Fruit fly (Drosophila melanogaster) whole organism, embryonic: Measurements from ENCODE around the gene Ugt35A1.
A peak's percentile ranks its signal among the peaks of the same experiment; 100 is the strongest.

Source experiments
- Atf3 ChIP-seq: fragments of 200-800 bp; sonication (Bioruptor generic); optimal IDR thresholded peaks from 3 replicates; lab custom pipeline; 2016; ENCODE audit warnings: missing biosample characterization, missing genetic modification characterization
- B-H2 ChIP-seq: fragments of 200-800 bp; sonication (Bioruptor generic); optimal IDR thresholded peaks from 2 replicates; lab custom pipeline; 2018; ENCODE audit warnings: missing biosample characterization, mild to moderate bottlenecking, missing genetic modification characterization
- Bdp1 ChIP-seq: fragments of 200-800 bp; sonication (Bioruptor generic); optimal IDR thresholded peaks from 3 replicates; lab custom pipeline; 2016; ENCODE audit warnings: missing biosample characterization, missing genetic modification characterization
- CG10274 ChIP-seq: fragments of 200-800 bp; sonication (Bioruptor generic); optimal IDR thresholded peaks from 3 replicates; lab custom pipeline; 2017; ENCODE audit warnings: missing biosample characterization, mild to moderate bottlenecking, missing genetic modification characterization
- CG10565 ChIP-seq: fragments of 200-800 bp; sonication (Bioruptor generic); optimal IDR thresholded peaks from 3 replicates; lab custom pipeline; 2016; ENCODE audit warnings: missing biosample characterization, mild to moderate bottlenecking, missing genetic modification characterization
- CG13296 ChIP-seq: fragments of 200-800 bp; sonication (Bioruptor generic); optimal IDR thresholded peaks from 3 replicates; lab custom pipeline; 2018; ENCODE audit warnings: missing biosample characterization, mild to moderate bottlenecking, missing genetic modification characterization
- CG17385 ChIP-seq: fragments of 200-800 bp; sonication (Bioruptor generic); optimal IDR thresholded peaks from 3 replicates; lab custom pipeline; 2018; ENCODE audit warnings: missing biosample characterization, mild to moderate bottlenecking, missing genetic modification characterization
- CG18476 ChIP-seq: fragments of 200-800 bp; sonication (Bioruptor generic); optimal IDR thresholded peaks from 2 replicates; lab custom pipeline; 2016; ENCODE audit warnings: missing biosample characterization, mild to moderate bottlenecking, missing genetic modification characterization
- CG31365 ChIP-seq: fragments of 200-800 bp; sonication (Bioruptor generic); optimal IDR thresholded peaks from 2 replicates; lab custom pipeline; 2018; ENCODE audit warnings: missing biosample characterization, mild to moderate bottlenecking, missing genetic modification characterization
- CG3407 ChIP-seq: fragments of 200-800 bp; sonication (Bioruptor generic); optimal IDR thresholded peaks from 2 replicates; lab custom pipeline; 2018; ENCODE audit warnings: missing biosample characterization, mild to moderate bottlenecking, missing genetic modification characterization
- CG3726 ChIP-seq: fragments of 200-800 bp; sonication (Bioruptor generic); IDR thresholded peaks from 3 replicates; pipeline ENCODE4, ENCODE4 v1.3.6; 2022; ENCODE audit warnings: missing biosample characterization, missing genetic modification characterization
- CG4328 ChIP-seq: fragments of 200-800 bp; sonication (Bioruptor generic); optimal IDR thresholded peaks from 3 replicates; lab custom pipeline; 2017; ENCODE audit warnings: missing biosample characterization, missing genetic modification reagents, missing genetic modification characterization
- CG6654 ChIP-seq: fragments of 200-800 bp; sonication (Bioruptor generic); optimal IDR thresholded peaks from 2 replicates; lab custom pipeline; 2017; ENCODE audit warnings: missing biosample characterization, mild to moderate bottlenecking, missing genetic modification characterization
- CG7372 ChIP-seq: fragments of 200-800 bp; sonication (Bioruptor generic); IDR thresholded peaks from 2 replicates; pipeline ENCODE4 v1.3.6; 2022; ENCODE audit warnings: missing biosample characterization, missing genetic modification characterization
- CG7963 ChIP-seq: fragments of 200-800 bp; sonication (Bioruptor generic); IDR thresholded peaks from 3 replicates; pipeline ENCODE4 v1.3.6; 2022; ENCODE audit warnings: missing biosample characterization, missing genetic modification characterization; ENCODE audit not compliant: partially characterized antibody
- CG8089 ChIP-seq: fragments of 200-800 bp; sonication (Bioruptor generic); optimal IDR thresholded peaks from 3 replicates; lab custom pipeline; 2016; ENCODE audit warnings: missing biosample characterization, missing genetic modification characterization
- CG9437 ChIP-seq: fragments of 200-800 bp; sonication (Bioruptor generic); optimal IDR thresholded peaks from 2 replicates; lab custom pipeline; 2018; ENCODE audit warnings: missing biosample characterization, mild to moderate bottlenecking, missing genetic modification characterization
- CG9797 ChIP-seq: fragments of 200-800 bp; sonication (Bioruptor generic); optimal IDR thresholded peaks from 3 replicates; lab custom pipeline; 2018; ENCODE audit warnings: missing biosample characterization, mild to moderate bottlenecking, missing genetic modification characterization
- CG9876 ChIP-seq: fragments of 200-800 bp; sonication (Bioruptor generic); optimal IDR thresholded peaks from 2 replicates; lab custom pipeline; 2016; ENCODE audit warnings: missing biosample characterization, missing genetic modification characterization
- CTCF ChIP-seq: fragments of 200-800 bp; sonication (Bioruptor generic); optimal IDR thresholded peaks from 2 replicates; lab custom pipeline; 2017; ENCODE audit warnings: missing biosample characterization, mild to moderate bottlenecking, missing genetic modification characterization, moderate library complexity
- CoRest ChIP-seq: fragments of 200-800 bp; sonication (Bioruptor generic); optimal IDR thresholded peaks from 3 replicates; lab custom pipeline; 2018; ENCODE audit warnings: missing biosample characterization, mild to moderate bottlenecking, missing genetic modification characterization, moderate library complexity
- Dad ChIP-seq: fragments of 200-800 bp; sonication (Bioruptor generic); optimal IDR thresholded peaks from 3 replicates; lab custom pipeline; 2016; ENCODE audit warnings: missing biosample characterization, missing genetic modification characterization
- Dek ChIP-seq: fragments of 200-800 bp; sonication (Bioruptor generic); optimal IDR thresholded peaks from 3 replicates; lab custom pipeline; 2019; ENCODE audit warnings: missing biosample characterization, mild to moderate bottlenecking, missing genetic modification characterization, moderate library complexity
- Eip74EF ChIP-seq, 2 experiments: fragments of 200-800 bp in 1 of 2; fragments of >200 bp in 1 of 2; sonication (Bioruptor generic) in 1 of 2; optimal IDR thresholded peaks; 2 replicates each; lab custom pipeline; 2017 to 2019; ENCODE audit warnings: missing biosample characterization in 2 of 2, missing genetic modification characterization in 2 of 2, mild to moderate bottlenecking in 1 of 2, moderate library complexity in 1 of 2
- Elba2 ChIP-seq: fragments of 200-800 bp; sonication (Bioruptor generic); optimal IDR thresholded peaks from 3 replicates; lab custom pipeline; 2016; ENCODE audit warnings: missing biosample characterization, missing genetic modification characterization
- Ets97D ChIP-seq: fragments of 200-800 bp; sonication (Bioruptor generic); optimal IDR thresholded peaks from 3 replicates; lab custom pipeline; 2016; ENCODE audit warnings: missing biosample characterization, missing genetic modification characterization
- HmgD ChIP-seq: fragments of 200-800 bp; sonication (Bioruptor generic); optimal IDR thresholded peaks from 3 replicates; lab custom pipeline; 2016; ENCODE audit warnings: missing biosample characterization, missing genetic modification characterization
- Hr39 ChIP-seq: fragments of >200 bp; optimal IDR thresholded peaks from 2 replicates; lab custom pipeline; 2017
- NC2α ChIP-seq: fragments of 200-800 bp; sonication (Bioruptor generic); optimal IDR thresholded peaks from 2 replicates; lab custom pipeline; 2016; ENCODE audit warnings: missing biosample characterization, missing genetic modification characterization
- Neu2 ChIP-seq: fragments of 200-800 bp; sonication (Bioruptor generic); optimal IDR thresholded peaks from 3 replicates; lab custom pipeline; 2016; ENCODE audit warnings: missing biosample characterization, missing genetic modification characterization, borderline replicate concordance
- Nf-YA ChIP-seq: fragments of 200-800 bp; sonication (Bioruptor generic); IDR thresholded peaks from 2 replicates; pipeline ENCODE4 v1.3.6; 2022; ENCODE audit warnings: missing biosample characterization, missing genetic modification characterization
- Nf-YC ChIP-seq: fragments of 200-800 bp; optimal IDR thresholded peaks from 3 replicates; lab custom pipeline; 2019; ENCODE audit warnings: missing biosample characterization, mild to moderate bottlenecking, missing genetic modification characterization, moderate library complexity
- NfI ChIP-seq: fragments of 200-800 bp; sonication (Bioruptor generic); optimal IDR thresholded peaks from 3 replicates; lab custom pipeline; 2018; ENCODE audit warnings: missing biosample characterization, mild to moderate bottlenecking, missing genetic modification characterization, moderate library complexity
- Optix ChIP-seq: fragments of 200-800 bp; sonication (Bioruptor generic); IDR thresholded peaks from 3 replicates; pipeline ENCODE4 v1.3.6; 2022; ENCODE audit warnings: missing biosample characterization, missing genetic modification characterization
- Ravus ChIP-seq: fragments of 200-800 bp; sonication (Bioruptor generic); IDR thresholded peaks from 2 replicates; pipeline ENCODE4 v1.3.6; 2022; ENCODE audit warnings: missing biosample characterization, missing genetic modification characterization
- ase ChIP-seq: fragments of 200-800 bp; sonication (Bioruptor generic); IDR thresholded peaks from 3 replicates; pipeline ENCODE4 v1.3.6; 2022; ENCODE audit warnings: missing biosample characterization, missing genetic modification characterization
- crp ChIP-seq, 2 experiments: fragments of 200-800 bp; sonication (Bioruptor generic); optimal IDR thresholded peaks; 2 replicates in 1 of 2; 3 replicates in 1 of 2; lab custom pipeline; 2017; ENCODE audit warnings: missing biosample characterization in 2 of 2, missing genetic modification characterization in 2 of 2, mild to moderate bottlenecking in 1 of 2, moderate library complexity in 1 of 2
- ems ChIP-seq: fragments of 200-800 bp; sonication (Bioruptor generic); optimal IDR thresholded peaks from 3 replicates; lab custom pipeline; 2016; ENCODE audit warnings: missing biosample characterization, missing genetic modification characterization
- ewg ChIP-seq: fragments of 200-800 bp; sonication (Bioruptor generic); optimal IDR thresholded peaks from 3 replicates; lab custom pipeline; 2017; ENCODE audit warnings: mild to moderate bottlenecking, missing biosample characterization, missing genetic modification reagents, missing genetic modification characterization
- exex ChIP-seq: fragments of 200-800 bp; sonication (Bioruptor generic); optimal IDR thresholded peaks from 4 replicates; lab custom pipeline; 2018; ENCODE audit warnings: missing biosample characterization, mild to moderate bottlenecking, missing genetic modification characterization, moderate library complexity
- fd102C ChIP-seq: fragments of 200-800 bp; sonication (Bioruptor generic); optimal IDR thresholded peaks from 2 replicates; lab custom pipeline; 2018; ENCODE audit warnings: missing biosample characterization, mild to moderate bottlenecking, missing genetic modification characterization, moderate library complexity
- gcm ChIP-seq: fragments of 200-800 bp; sonication (Bioruptor generic); optimal IDR thresholded peaks from 2 replicates; lab custom pipeline; 2019; ENCODE audit warnings: missing biosample characterization, mild to moderate bottlenecking, missing genetic modification characterization, moderate library complexity
- h ChIP-seq: fragments of >200 bp; optimal IDR thresholded peaks from 2 replicates; lab custom pipeline; 2017
- ham ChIP-seq: fragments of 200-800 bp; sonication (Bioruptor generic); IDR thresholded peaks from 2 replicates; pipeline ENCODE4 v1.3.6; 2022; ENCODE audit warnings: missing biosample characterization, missing genetic modification characterization
- ind ChIP-seq: fragments of 200-800 bp; sonication (Bioruptor generic); optimal IDR thresholded peaks from 3 replicates; lab custom pipeline; 2016; ENCODE audit warnings: missing biosample characterization, missing genetic modification characterization
- jing ChIP-seq: fragments of 200-800 bp; sonication (Bioruptor generic); optimal IDR thresholded peaks from 2 replicates; lab custom pipeline; 2018; ENCODE audit warnings: missing biosample characterization, mild to moderate bottlenecking, missing genetic modification characterization
- lbe ChIP-seq: fragments of 200-800 bp; sonication (Bioruptor generic); optimal IDR thresholded peaks from 2 replicates; lab custom pipeline; 2016; ENCODE audit warnings: missing biosample characterization, mild to moderate bottlenecking, missing genetic modification characterization
- lola ChIP-seq, 3 experiments: fragments of >200 bp in 2 of 3; fragments of 200-800 bp in 1 of 3; sonication (Bioruptor generic) in 1 of 3; optimal IDR thresholded peaks; 2 replicates each; lab custom pipeline; 2017 to 2019; ENCODE audit warnings: missing biosample characterization in 3 of 3, missing genetic modification characterization in 3 of 3, mild to moderate bottlenecking in 1 of 3, moderate library complexity in 1 of 3
- odd ChIP-seq: fragments of 200-800 bp; sonication (Bioruptor generic); optimal IDR thresholded peaks from 2 replicates; lab custom pipeline; 2017; ENCODE audit warnings: missing biosample characterization, mild to moderate bottlenecking, missing genetic modification characterization
- pita ChIP-seq: fragments of 200-800 bp; sonication (Bioruptor generic); optimal IDR thresholded peaks from 2 replicates; lab custom pipeline; 2017; ENCODE audit warnings: missing biosample characterization, mild to moderate bottlenecking, missing genetic modification characterization
- pnt ChIP-seq: fragments of 200-800 bp; sonication (Bioruptor generic); optimal IDR thresholded peaks from 3 replicates; lab custom pipeline; 2016; ENCODE audit warnings: missing biosample characterization, missing genetic modification characterization
- psq ChIP-seq: fragments of 200-800 bp; sonication (Bioruptor generic); optimal IDR thresholded peaks from 2 replicates; lab custom pipeline; 2017; ENCODE audit warnings: missing biosample characterization, missing genetic modification characterization
- salm ChIP-seq: fragments of 200-800 bp; sonication (Bioruptor generic); optimal IDR thresholded peaks from 2 replicates; lab custom pipeline; 2018; ENCODE audit warnings: missing biosample characterization, mild to moderate bottlenecking, missing genetic modification characterization

Gene Ugt35A1

DNA sequence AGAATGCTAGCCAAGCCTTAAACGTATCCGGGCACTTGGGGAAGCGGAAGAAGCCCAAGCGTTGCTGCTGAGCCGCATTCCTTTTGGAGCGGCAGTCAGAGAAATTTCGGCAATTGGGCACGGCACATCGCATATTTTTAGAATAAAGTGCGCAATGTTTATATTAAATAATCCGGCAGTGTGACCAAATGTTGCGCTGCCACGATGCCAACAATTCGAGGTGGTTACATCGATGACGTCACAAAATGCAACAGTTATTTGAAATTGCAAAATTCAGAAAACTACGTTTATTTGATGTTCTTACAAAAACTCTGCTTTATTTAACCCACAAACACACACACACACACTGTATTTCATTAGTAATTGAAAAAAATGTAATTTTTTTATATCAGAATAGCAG is 47.4 kb upstream of the Ugt35A1 start, which contains the start of gene CG6689 (continued):
- TF ChIP-seq Ravus (GFP tag; lab: Robert Waterston, UW) (no peak), psq (no peak), Eip74EF (GFP tag; optimal IDR thresholded peaks at IDR 0.05; lab: Kevin White, UChicago) (no peak), CG13296 (peak; percentile 15), CoRest (tag; lab: Kevin White, UChicago) (peak; percentile 21), CG8089 (GFP tag; lab: Kevin White, UChicago) (no peak), ham (no peak), gcm (GFP tag; lab: Kevin White, UChicago) (no peak), Neu2 (no peak), Nf-YA (GFP tag; lab: Robert Waterston, UW) (no peak), Nf-YC (tag; lab: Kevin White, UChicago) (peak; percentile 5), Elba2 (GFP tag; lab: Kevin White, UChicago) (peak; percentile 48), h (no peak), CG9797 (GFP tag; lab: Kevin White, UChicago) (peak; percentile 88), CTCF (GFP tag; lab: Kevin White, UChicago) (peak; percentile 12), CG17385 (GFP tag; lab: Kevin White, UChicago) (no peak), ewg (peak; percentile 37), fd102C (GFP tag; lab: Kevin White, UChicago) (no peak), crp (GFP tag; optimal IDR thresholded peaks at IDR 0.05; lab: Kevin White, UChicago) (no peak), lbe (GFP tag; lab: Kevin White, UChicago) (no peak), CG10565 (GFP tag; lab: Kevin White, UChicago) (no peak), Optix (GFP tag; lab: Robert Waterston, UW) (no peak), exex (no peak), Bdp1 (no peak), CG3726 (no peak), CG3407 (GFP tag; lab: Kevin White, UChicago) (no peak), CG31365 (tag; lab: Kevin White, UChicago) (no peak), salm (tag; lab: Kevin White, UChicago) (no peak), lola (GFP tag; optimal IDR thresholded peaks at IDR 0.05; lab: Kevin White, UChicago) (no peak), CG7963 (no peak), CG7372 (GFP tag; lab: Robert Waterston, UW) (no peak), CG10274 (no peak), NC2α (GFP tag; lab: Kevin White, UChicago) (no peak), ase (GFP tag; lab: Robert Waterston, UW) (no peak), CG18476 (GFP tag; lab: Kevin White, UChicago) (no peak), Dek (tag; lab: Kevin White, UChicago) (peak; percentile 28), B-H2 (GFP tag; lab: Kevin White, UChicago) (peak; percentile 15), Ets97D (peak; percentile 37), CG9437 (no peak), HmgD (GFP tag; lab: Kevin White, UChicago) (no peak), Hr39 (lab: Kevin White, UChicago) (no peak), NfI (GFP tag; lab: Kevin White, UChicago) (no peak), Atf3 (peak; percentile 10), CG4328 (GFP tag; lab: Kevin White, UChicago) (no peak), jing (no peak), ems (GFP tag; lab: Kevin White, UChicago) (no peak), Dad (GFP tag; lab: Kevin White, UChicago) (no peak), CG9876 (GFP tag; lab: Kevin White, UChicago) (no peak), ind (no peak), CG6654 (GFP tag; lab: Kevin White, UChicago) (no peak), odd (GFP tag; lab: Kevin White, UChicago) (no peak), pita (GFP tag; lab: Kevin White, UChicago) (no peak), pnt (no peak)
